Fruit fly (Drosophila melanogaster): Measurements from ENCODE around the gene CG11396.
A peak's percentile ranks its signal among the peaks of the same experiment; 100 is the strongest.

The CG11396 gene

DNA sequence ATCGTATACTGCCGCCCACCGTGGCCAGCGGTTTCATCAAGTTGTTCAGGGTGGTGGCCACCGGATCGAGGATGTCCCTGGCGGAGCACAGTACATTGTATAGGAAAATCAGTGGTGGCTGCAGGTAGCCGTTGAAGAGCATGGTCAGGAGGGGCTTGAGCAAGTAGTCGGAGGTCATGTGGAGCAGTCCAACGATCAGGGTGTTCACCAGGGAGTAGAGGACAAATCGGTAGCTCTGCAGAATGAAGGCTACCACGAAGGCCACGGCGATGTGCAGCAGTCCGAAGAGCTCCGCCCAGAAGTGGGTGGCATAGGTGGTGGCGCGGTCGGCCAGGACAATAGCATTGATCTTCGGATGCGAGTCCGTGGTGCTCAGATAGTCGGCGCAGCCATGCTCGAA lies 9.4 kb upstream of the CG11396 start:
- TF ChIP-seq noc (tag; optimal IDR thresholded peaks at IDR 0.05): no peak

- no peak for TF ChIP-seq noc (tag; optimal IDR thresholded peaks at IDR 0.05)
These were observed 8.8 kb upstream of the CG11396 start for dm6 chr3L:20796757-20797156.

dm6 chr3L:20792693-20793092 lies 4.8 kb upstream of the CG11396 start, which contains the start of gene Six4:
Six4 (minus strand) TSS chr3L:20792777.
- no peak for TF ChIP-seq noc (tag; optimal IDR thresholded peaks at IDR 0.05)

dm6 chr3L:20789299-20789698 lies 1.4 kb upstream of the CG11396 start:
- TF ChIP-seq noc (tag; optimal IDR thresholded peaks at IDR 0.05): no peak

- TF ChIP-seq noc (tag; optimal IDR thresholded peaks at IDR 0.05): no peak
These were observed 2.1 kb downstream of the CG11396 start, which contains the start of gene Pcif1 for dm6 chr3L:20785742-20786427. Pcif1 (minus strand) TSS chr3L:20786197.

DNA sequence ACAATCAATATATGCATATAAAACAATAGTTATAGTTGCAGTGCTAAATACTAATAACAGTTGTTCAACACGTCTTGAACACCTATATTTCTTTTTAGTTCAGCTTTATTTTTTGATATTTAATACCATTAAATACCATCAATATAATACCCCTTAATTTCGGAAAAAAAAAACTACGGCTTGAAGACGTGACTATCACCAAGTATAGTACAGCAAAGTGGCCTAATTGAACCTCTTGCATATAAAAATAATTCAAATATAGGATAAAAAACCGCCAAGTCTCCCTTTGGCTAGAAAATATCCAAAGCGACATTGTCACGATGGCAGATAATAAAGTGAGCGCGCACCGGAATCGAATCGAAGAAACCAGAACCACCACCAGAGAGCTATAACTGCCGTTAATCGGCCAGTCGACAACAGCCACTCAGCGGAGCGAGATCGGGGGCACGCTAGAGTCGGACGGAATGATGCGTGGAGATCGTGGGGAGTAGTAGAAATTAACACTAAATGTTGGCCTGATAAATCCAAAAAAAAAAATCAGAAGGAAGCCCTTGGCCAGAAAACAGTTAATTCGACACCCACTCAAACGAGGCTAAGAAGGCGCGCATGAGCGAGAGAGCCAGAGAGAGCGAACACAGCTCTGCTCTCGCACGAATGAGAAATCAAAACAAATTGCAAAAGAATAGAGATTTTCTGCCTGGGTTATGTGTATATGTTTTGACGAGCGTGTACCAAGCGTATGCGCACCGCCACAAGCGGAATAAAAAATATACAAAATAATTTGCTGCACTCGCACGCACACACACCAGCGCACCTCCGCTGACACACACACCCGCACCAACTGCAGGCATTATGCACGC lies 2.9 kb downstream of the CG11396 start:
- TF ChIP-seq noc (tag; optimal IDR thresholded peaks at IDR 0.05): peak; percentile 66

dm6 chr3L:20784394-20784793 lies 3.5 kb downstream of the CG11396 start:
- TF ChIP-seq noc (tag; optimal IDR thresholded peaks at IDR 0.05): no peak

dm6 chr3L:20778224-20779063 lies 9.5 kb downstream of the CG11396 start, which contains the start of the genes Pex16 and Pex14:
Pex16 (minus strand) TSS chr3L:20778264.
Pex14 (plus strand) TSS chr3L:20778799.
- no peak for TF ChIP-seq noc (tag; optimal IDR thresholded peaks at IDR 0.05)

- TF ChIP-seq noc (tag; optimal IDR thresholded peaks at IDR 0.05): no peak
These were observed 10.4 kb downstream of the CG11396 start for dm6 chr3L:20777496-20777895.

dm6 chr3L:20772647-20773015 lies 15.3 kb downstream of the CG11396 start:
- no peak for TF ChIP-seq noc (tag; optimal IDR thresholded peaks at IDR 0.05)

- peak; percentile 38 for TF ChIP-seq noc (tag; optimal IDR thresholded peaks at IDR 0.05)
These were observed 15.9 kb downstream of the CG11396 start for dm6 chr3L:20771891-20772646.

dm6 chr3L:20771001-20771890 lies 16.7 kb downstream of the CG11396 start, which contains the start of the genes CG4042 and Pitslre:
CG4042 (minus strand) TSS chr3L:20771507.
Pitslre (plus strand) TSS chr3L:20771528.
- TF ChIP-seq noc (tag; optimal IDR thresholded peaks at IDR 0.05): no peak

dm6 chr3L:20769350-20769749 lies 18.6 kb downstream of the CG11396 start, which contains the start of the genes CG4074 and CG4186:
CG4074 (minus strand) TSS chr3L:20769500.
CG4186 (plus strand) TSS chr3L:20769586.
- no peak for TF ChIP-seq noc (tag; optimal IDR thresholded peaks at IDR 0.05)

DNA sequence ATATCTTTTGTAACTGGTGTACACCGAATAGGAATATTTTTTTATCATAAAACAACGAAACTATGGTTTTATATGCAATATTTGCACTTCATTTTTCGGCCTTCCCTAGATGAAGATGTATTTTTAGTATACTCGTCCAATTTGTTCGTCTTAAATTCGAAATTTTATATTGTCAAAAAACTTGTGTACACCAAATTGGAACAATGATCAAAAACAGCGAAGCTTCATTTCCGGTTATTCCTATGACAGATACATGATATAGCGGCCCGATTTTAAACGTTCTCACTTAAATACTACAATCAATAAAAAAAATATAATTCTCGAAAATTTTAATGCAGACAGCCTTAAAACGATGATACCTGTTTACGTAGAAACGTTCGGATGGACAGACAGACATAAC lies 20.7 kb downstream of the CG11396 start:
- no peak for TF ChIP-seq noc (tag; optimal IDR thresholded peaks at IDR 0.05)
